Worm (Caenorhabditis elegans) whole organism, L1 larva: ENCODE results near the gene F20B6.10.

Experiments
- ceh-82 ChIP-seq, 3 experiments: fragments of 150-350 bp in 1 of 3; sonication (generic microtip) in 2 of 3; optimal IDR thresholded peaks; 2 replicates each; lab custom pipeline; 2014 to 2017; ENCODE audit warnings: missing biosample characterization in 3 of 3, missing genetic modification characterization in 3 of 3
- elt-3 ChIP-seq, 6 experiments: fragments of 150-350 bp in 1 of 6; sonication (generic microtip); optimal IDR thresholded peaks; 2 replicates each; lab custom pipeline; 2017 to 2018; ENCODE audit warnings: missing biosample characterization in 6 of 6, missing genetic modification characterization in 6 of 6, inconsistent platforms in 1 of 6
- fkh-10 ChIP-seq: sonication (generic microtip); optimal IDR thresholded peaks from 2 replicates; lab custom pipeline; 2017; ENCODE audit warnings: missing biosample characterization, missing genetic modification reagents, missing genetic modification characterization
- jun-1 ChIP-seq: fragments of 150-350 bp; optimal IDR thresholded peaks from 2 replicates; lab custom pipeline; 2014; ENCODE audit warnings: missing biosample characterization, missing genetic modification reagents, missing genetic modification characterization
- lin-39 ChIP-seq: fragments of 150-350 bp; optimal IDR thresholded peaks from 2 replicates; lab custom pipeline; 2014; ENCODE audit warnings: missing biosample characterization, missing genetic modification reagents, missing genetic modification characterization
- nhr-85 ChIP-seq: sonication (generic microtip); peaks from one replicate; lab custom pipeline; 2016; ENCODE audit warnings: missing genetic modification characterization, inconsistent platforms, missing compliant biosample characterization

Gene F20B6.10

DNA sequence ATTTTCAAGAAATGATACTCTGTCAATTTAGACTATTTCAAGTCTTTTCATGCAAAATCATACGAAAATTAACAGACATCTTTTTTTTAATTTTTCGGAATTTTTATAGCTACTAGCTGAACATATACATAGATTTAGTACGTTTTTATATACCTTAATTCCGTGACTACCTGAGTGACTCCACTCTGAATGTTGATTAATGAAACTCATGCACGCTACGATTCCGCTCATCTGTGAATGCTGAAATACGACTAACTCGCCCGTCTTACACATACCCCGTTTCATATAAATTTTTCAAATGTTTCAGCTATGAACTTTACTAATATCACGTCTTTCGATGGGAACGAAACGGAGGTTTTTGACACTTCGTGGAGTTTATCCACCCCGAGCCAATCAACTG is 49.8 kb downstream of the F20B6.10 start, which contains the start of gene ZK470.14:
TSS of gene ZK470.14 (plus strand) at position 301 of the 400 bp plus-strand sequence.
- no peak for TF ChIP-seq elt-3 (tag; optimal IDR thresholded peaks at IDR 0.05; lab: Kevin White, UChicago)
- TF ChIP-seq ceh-82 (tag; optimal IDR thresholded peaks at IDR 0.05; lab: Kevin White, UChicago) = no peak
- no peak for TF ChIP-seq lin-39
- TF ChIP-seq fkh-10 (GFP tag; lab: Kevin White, UChicago) = no peak
- no peak for TF ChIP-seq jun-1 (tag; lab: Kevin White, UChicago)
- TF ChIP-seq nhr-85 (tag; lab: Kevin White, UChicago) = no peak
